Worm (Caenorhabditis elegans): ENCODE data around the gene ZK856.5.

ZK856.5 gene

DNA sequence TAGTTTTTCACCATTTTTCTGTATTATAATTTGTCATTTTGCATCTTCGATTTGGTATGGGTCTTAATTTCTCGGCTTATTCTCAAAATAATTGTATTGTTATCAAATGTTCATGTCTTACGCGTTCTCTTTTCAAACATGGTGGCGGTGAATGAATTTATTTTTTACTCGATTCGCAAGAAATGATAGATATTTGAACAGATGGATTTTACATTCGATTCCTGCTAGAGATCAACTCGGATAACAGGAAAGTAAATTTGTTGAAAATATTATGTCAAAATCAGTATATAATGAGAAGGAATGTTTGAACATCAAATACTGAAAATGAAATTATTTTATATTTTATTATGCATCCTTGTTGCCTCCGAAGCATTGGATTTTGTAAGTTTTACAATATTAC, 6.9 kb downstream of the ZK856.5 start, which contains the start of gene ZK856.4:
TSS of gene ZK856.4 (plus strand) at position 301 of the 400 bp plus-strand sequence.
- TF ChIP-seq ceh-83 (GFP tag; optimal IDR thresholded peaks at IDR 0.05) = no peak
- TF ChIP-seq mab-5 (tag; optimal IDR thresholded peaks at IDR 0.05) = no peak
- no peak for TF ChIP-seq lsy-2 (tag; optimal IDR thresholded peaks at IDR 0.05)
- no peak for TF ChIP-seq ceh-43 (GFP tag; optimal IDR thresholded peaks at IDR 0.05)
- no peak for TF ChIP-seq snpc-4 (tag; optimal IDR thresholded peaks at IDR 0.05)
- no peak for TF ChIP-seq tbx-8 (GFP tag; optimal IDR thresholded peaks at IDR 0.05)
- no peak for TF ChIP-seq unc-62 (GFP tag; optimal IDR thresholded peaks at IDR 0.05)
- TF ChIP-seq elt-3 (tag; optimal IDR thresholded peaks at IDR 0.05) = no peak
- TF ChIP-seq elt-1 (tag; optimal IDR thresholded peaks at IDR 0.05; ENCODE audit: borderline replicate concordance, insufficient read depth) = no peak
- no peak for TF ChIP-seq drap-1 (GFP tag; optimal IDR thresholded peaks at IDR 0.05)
- no peak for TF ChIP-seq zip-8 (tag; optimal IDR thresholded peaks at IDR 0.05)
- TF ChIP-seq nhr-76 (tag; optimal IDR thresholded peaks at IDR 0.05) = no peak
- no peak for TF ChIP-seq nhr-237 (tag; optimal IDR thresholded peaks at IDR 0.05)
- TF ChIP-seq nhr-2 (tag; optimal IDR thresholded peaks at IDR 0.05) = no peak
- TF ChIP-seq ztf-11 (tag; optimal IDR thresholded peaks at IDR 0.05) = no peak
- TF ChIP-seq bed-3 (GFP tag; optimal IDR thresholded peaks at IDR 0.05) = no peak
- TF ChIP-seq sptf-1 (tag; optimal IDR thresholded peaks at IDR 0.05) = no peak
- TF ChIP-seq sem-2 (GFP tag; optimal IDR thresholded peaks at IDR 0.05) = no peak
- no peak for TF ChIP-seq cnd-1 (tag; optimal IDR thresholded peaks at IDR 0.05)

ce11 chrV:10179235-10179634, 10.7 kb downstream of the ZK856.5 start, which contains the start of gene cul-5:
cul-5 (plus strand) TSS chrV:10179535.
- TF ChIP-seq ceh-83 (GFP tag; optimal IDR thresholded peaks at IDR 0.05) (no peak), lin-13 (tag; optimal IDR thresholded peaks at IDR 0.05) (no peak), lsy-2 (tag; optimal IDR thresholded peaks at IDR 0.05) (no peak), cnd-1 (tag; optimal IDR thresholded peaks at IDR 0.05) (no peak), sem-2 (GFP tag; optimal IDR thresholded peaks at IDR 0.05) (no peak)

DNA sequence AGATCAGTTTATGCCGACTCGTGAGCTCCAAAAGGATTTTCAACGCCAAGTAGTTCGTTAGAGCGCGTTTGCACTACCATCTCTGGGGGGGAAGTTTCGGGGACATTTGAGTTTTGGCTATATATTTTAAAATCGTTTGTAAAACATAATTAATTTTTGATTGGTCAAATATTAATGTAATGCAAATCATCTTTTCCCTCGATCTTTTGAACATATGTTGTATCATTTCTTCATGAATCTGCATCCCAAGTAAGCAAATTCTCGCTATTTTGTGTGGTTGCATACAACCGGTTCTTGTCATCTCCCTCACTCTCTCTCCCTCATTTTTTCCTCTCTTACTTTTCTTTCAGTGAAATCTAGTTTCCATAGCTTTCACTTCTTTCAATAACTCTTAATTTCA, 11.8 kb downstream of the ZK856.5 start:
- TF ChIP-seq mab-5 (tag; optimal IDR thresholded peaks at IDR 0.05) = no peak
- peak; percentile 40 for TF ChIP-seq lin-13 (tag; optimal IDR thresholded peaks at IDR 0.05)
- TF ChIP-seq unc-120 (tag; optimal IDR thresholded peaks at IDR 0.05; ENCODE audit: poor library complexity, severe bottlenecking) = peak; percentile 67
- TF ChIP-seq blmp-1 (tag; optimal IDR thresholded peaks at IDR 0.05) = peak; percentile 86
- TF ChIP-seq lsy-2 (tag; optimal IDR thresholded peaks at IDR 0.05) = peak; percentile 30
- no peak for TF ChIP-seq flh-1 (GFP tag; optimal IDR thresholded peaks at IDR 0.05)
- no peak for TF ChIP-seq zip-8 (tag; optimal IDR thresholded peaks at IDR 0.05)
- peak; percentile 0 for TF ChIP-seq ceh-39 (tag; optimal IDR thresholded peaks at IDR 0.05)
- peak; percentile 62 for TF ChIP-seq mep-1 (tag; optimal IDR thresholded peaks at IDR 0.05)
- TF ChIP-seq nhr-237 (tag; optimal IDR thresholded peaks at IDR 0.05) = peak; percentile 61
- no peak for TF ChIP-seq sem-2 (GFP tag; optimal IDR thresholded peaks at IDR 0.05)
- peak; percentile 48 for TF ChIP-seq sptf-1 (tag; optimal IDR thresholded peaks at IDR 0.05)
- peak; percentile 19 for TF ChIP-seq ces-1 (GFP tag; optimal IDR thresholded peaks at IDR 0.05)

DNA sequence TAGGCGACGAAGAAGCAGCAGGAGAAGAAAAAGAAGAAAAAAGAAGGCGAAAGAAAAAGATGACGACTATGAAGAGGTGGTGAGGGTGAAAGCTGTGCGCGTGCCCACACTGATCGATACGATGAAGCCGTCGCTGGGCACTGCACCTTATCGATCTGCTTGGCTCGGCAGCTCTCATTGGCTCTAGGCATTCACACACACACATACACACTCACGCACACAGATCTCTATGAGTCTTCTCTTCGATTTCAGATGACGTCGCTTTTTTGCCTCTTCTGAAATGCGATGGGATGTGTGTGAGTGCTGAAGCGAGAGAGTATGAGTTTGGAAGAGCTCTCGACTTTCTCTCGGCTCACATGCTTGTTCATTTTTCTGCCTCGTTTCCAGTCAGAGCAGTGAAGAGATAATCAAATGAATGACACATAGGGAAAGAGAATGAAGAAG, 15.3 kb downstream of the ZK856.5 start:
- TF ChIP-seq nhr-12 (tag; optimal IDR thresholded peaks at IDR 0.05) = no peak
- no peak for TF ChIP-seq lin-32 (GFP tag; optimal IDR thresholded peaks at IDR 0.05)
- peak; percentile 12 for TF ChIP-seq unc-62 (GFP tag; optimal IDR thresholded peaks at IDR 0.05)
- no peak for TF ChIP-seq zip-8 (tag; optimal IDR thresholded peaks at IDR 0.05)
- peak; percentile 90 for TF ChIP-seq ces-1 (GFP tag; optimal IDR thresholded peaks at IDR 0.05)
- TF ChIP-seq bed-3 (GFP tag; optimal IDR thresholded peaks at IDR 0.05) = no peak
- TF ChIP-seq mls-2 (tag; optimal IDR thresholded peaks at IDR 0.05) = peak; percentile 69
- TF ChIP-seq snpc-4 (tag; optimal IDR thresholded peaks at IDR 0.05) = no peak
- TF ChIP-seq M03D4.4 (tag; optimal IDR thresholded peaks at IDR 0.05) = no peak
- no peak for TF ChIP-seq pha-4 (tag; optimal IDR thresholded peaks at IDR 0.05)

- TF ChIP-seq ham-2 (GFP tag; optimal IDR thresholded peaks at IDR 0.05) (no peak), nhr-28 (tag; optimal IDR thresholded peaks at IDR 0.05) (no peak), nhr-76 (tag; optimal IDR thresholded peaks at IDR 0.05) (no peak), lsy-2 (tag; optimal IDR thresholded peaks at IDR 0.05) (no peak), pha-4 (tag; optimal IDR thresholded peaks at IDR 0.05) (no peak), unc-62 (GFP tag; optimal IDR thresholded peaks at IDR 0.05) (no peak), mep-1 (tag; optimal IDR thresholded peaks at IDR 0.05) (no peak), blmp-1 (tag; optimal IDR thresholded peaks at IDR 0.05) (no peak)
Observed at ce11 chrV:10173653-10174052, 16.3 kb downstream of the ZK856.5 start, which contains the start of gene egl-3. egl-3 (minus strand) TSS chrV:10173753.
